Fruit fly (Drosophila melanogaster) whole organism: ENCODE results near the gene rt.
A peak's percentile ranks its signal among the peaks of the same experiment; 100 is the strongest.
"Not testable (repeated sequence)": the region's sequence is repeated elsewhere in the genome, so short reads cannot be mapped to it uniquely, and the experiment has no call there.

Source experiments
- CG8478 ChIP-seq: fragments of >200 bp; optimal IDR thresholded peaks from 2 replicates; lab custom pipeline; 2018; ENCODE audit warnings: inconsistent platforms
- Dll ChIP-seq: fragments of >200 bp; optimal IDR thresholded peaks from 2 replicates; lab custom pipeline; 2017
- EcR ChIP-seq, 2 experiments: fragments of >200 bp; optimal IDR thresholded peaks; 2 replicates each; lab custom pipeline; 2017; ENCODE audit warnings: missing biosample characterization in 2 of 2, missing genetic modification characterization in 2 of 2, missing genetic modification reagents in 2 of 2
- pan ChIP-seq: fragments of >200 bp; optimal IDR thresholded peaks from 2 replicates; lab custom pipeline; 2017
- psq ChIP-seq: fragments of >200 bp; optimal IDR thresholded peaks from 2 replicates; lab custom pipeline; 2017
- usp ChIP-seq: fragments of >200 bp; optimal IDR thresholded peaks from 2 replicates; lab custom pipeline; 2017; ENCODE audit warnings: missing biosample characterization, missing genetic modification characterization, mixed read lengths

The rt gene

DNA sequence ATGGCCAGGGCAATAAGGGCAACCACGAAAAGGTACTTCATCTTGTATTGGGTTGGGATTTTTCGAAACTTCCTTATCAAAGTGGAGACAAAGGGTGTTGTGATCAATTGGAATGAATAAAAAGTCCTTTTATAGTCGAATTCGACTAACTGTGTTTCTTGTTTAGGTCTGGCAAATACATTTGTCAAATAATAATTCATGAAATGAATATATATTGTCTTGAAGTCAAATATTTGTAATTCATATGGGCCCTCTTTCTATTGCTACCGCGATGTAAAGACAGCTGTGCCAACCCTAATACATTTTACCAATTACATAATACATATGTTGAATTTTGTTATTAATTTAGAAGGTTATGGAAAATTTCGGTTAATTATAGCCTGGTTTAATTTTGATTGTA, 10.2 kb downstream of the rt start, which contains the start of gene CG33271:
Gene CG33271 (minus strand): TSS at position 101 of the 400 bp plus-strand sequence.
- TF ChIP-seq usp (GFP tag; lab: Kevin White, UChicago) (no peak), pan (no peak), Dll (lab: Kevin White, UChicago) (no peak), psq (lab: Kevin White, UChicago) (no peak), EcR (GFP tag; optimal IDR thresholded peaks at IDR 0.05; lab: Kevin White, UChicago) (no peak), CG8478 (lab: Kevin White, UChicago) (no peak)

DNA sequence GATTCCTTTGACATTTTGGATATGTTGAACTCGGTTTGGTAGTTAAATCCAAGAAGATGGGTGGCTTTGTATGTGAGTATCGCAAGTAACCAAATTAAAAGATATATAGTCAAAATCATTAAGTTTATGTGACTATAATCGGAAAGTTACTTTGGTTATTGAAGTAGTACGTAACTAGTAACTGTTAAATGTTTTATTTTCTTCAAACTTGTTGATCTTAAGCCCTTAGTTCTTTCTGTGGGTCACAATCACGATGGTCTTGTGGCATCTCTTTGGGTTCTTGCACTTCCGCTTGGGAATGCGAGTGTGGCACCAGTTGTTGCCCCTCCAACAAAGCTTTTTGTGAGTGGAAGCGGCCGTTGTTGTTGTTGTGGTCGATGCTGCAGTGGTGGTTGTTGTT, 10.6 kb downstream of the rt start, which contains the start of gene CG33489:
Gene CG33489 (minus strand): TSS at position 101 of the 400 bp plus-strand sequence.
- not testable (repeated sequence) for TF ChIP-seq EcR (GFP tag; optimal IDR thresholded peaks at IDR 0.05; lab: Kevin White, UChicago); psq (lab: Kevin White, UChicago); pan

DNA sequence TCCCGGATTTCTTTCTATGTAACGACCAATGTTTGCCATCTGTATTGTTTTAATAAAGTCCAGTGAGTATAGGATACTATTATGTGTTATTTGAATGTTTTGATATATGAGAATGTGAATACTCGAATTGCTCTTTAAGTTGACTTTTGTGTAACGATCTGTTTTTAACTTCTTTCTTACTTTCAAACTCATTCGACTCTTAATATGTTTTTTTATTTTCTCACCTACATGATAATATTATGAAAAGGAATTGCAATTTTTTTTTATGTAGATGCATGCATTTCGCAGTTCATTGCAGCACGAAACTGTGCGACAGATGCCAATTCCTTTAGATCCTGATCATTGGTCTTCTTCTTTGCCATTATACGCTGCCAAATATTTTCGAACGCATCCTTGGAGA, 13.0 kb downstream of the rt start, which contains the start of gene CG33490:
Gene CG33490 (minus strand): TSS at position 101 of the 400 bp plus-strand sequence.
- TF ChIP-seq pan: no peak
- no peak for TF ChIP-seq CG8478 (lab: Kevin White, UChicago)
- TF ChIP-seq usp (GFP tag; lab: Kevin White, UChicago): no peak
- no peak for TF ChIP-seq psq (lab: Kevin White, UChicago)
- no peak for TF ChIP-seq EcR (GFP tag; optimal IDR thresholded peaks at IDR 0.05; lab: Kevin White, UChicago)
- TF ChIP-seq Dll (lab: Kevin White, UChicago): no peak

DNA sequence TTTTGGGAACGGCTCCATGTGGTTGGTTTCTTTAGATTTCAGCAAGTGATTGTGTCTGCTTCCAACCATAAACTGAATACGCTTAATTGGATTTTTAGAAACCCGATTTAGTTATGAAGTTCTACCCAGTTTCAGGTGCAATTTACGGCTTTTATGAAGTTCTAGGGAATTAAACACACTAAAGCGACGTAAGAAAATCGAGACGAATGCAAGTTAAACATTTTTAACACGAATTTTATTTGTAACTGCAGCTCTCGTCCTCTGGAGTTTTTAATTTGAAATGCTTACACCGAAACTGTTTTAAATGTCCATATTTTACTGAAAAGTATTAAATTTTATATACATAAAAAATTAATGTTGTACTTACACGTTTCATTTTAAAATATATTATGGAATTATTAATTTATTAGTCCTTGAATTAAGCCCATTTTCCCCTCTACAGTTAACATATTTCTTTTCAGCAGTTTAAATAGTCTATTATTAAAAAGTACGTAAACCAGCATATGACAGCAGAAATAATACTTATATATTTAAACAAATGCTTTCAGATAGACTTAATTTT, 23.5 kb downstream of the rt start, which contains the start of the genes CG46412 and CG33267:
Gene CG46412 (minus strand): TSS at position 101 of the 562 bp plus-strand sequence.
Gene CG33267 (plus strand): TSS at position 512 of the 562 bp plus-strand sequence.
- TF ChIP-seq Dll (lab: Kevin White, UChicago): no peak
- TF ChIP-seq EcR (GFP tag; optimal IDR thresholded peaks at IDR 0.05; lab: Kevin White, UChicago): no peak
- no peak for TF ChIP-seq psq (lab: Kevin White, UChicago)
- TF ChIP-seq usp (GFP tag; lab: Kevin White, UChicago): no peak
- no peak for TF ChIP-seq CG8478 (lab: Kevin White, UChicago)
- TF ChIP-seq pan: no peak

DNA sequence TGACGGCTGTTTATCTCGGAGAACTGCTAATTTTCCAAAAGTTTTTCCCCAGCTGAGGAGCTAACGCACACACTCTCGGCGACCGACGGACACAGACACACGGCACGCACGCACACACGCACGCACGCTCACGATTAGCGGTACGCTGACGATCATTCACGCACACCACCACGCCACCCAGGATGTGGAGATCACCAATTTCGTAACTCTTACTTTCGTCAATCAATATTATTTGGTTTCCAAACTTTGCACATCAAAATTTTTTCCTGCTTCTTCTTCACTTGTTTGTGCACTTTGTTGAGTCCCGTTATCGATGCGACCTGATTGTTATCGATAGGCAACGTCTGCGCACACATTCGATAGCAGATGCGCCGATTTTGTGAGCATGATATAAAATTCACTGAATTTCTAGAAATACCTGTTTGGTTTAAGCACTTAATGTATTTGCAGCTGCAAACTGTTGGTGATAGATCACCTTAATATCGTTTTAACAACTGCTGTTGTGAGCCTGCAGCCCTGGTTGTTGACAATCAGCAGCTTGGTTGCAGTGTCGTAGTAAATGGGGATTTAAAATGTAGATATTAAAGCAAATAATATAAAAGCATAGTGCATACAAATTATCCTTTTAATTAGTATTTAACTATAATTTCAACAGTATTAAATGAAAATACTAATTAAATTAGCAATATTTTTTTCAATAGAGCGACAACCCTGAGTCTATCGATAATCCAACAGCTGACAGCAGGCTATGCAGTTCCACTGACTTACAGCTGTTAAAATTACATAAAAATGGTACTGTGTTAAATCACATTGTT, 25.4 kb downstream of the rt start, which contains the start of the genes CG7394 and Mob2:
Gene CG7394 (plus strand): TSS at position 51 of the 815 bp plus-strand sequence.
Gene Mob2 (minus strand): TSS at position 288 of the 815 bp plus-strand sequence.
- TF ChIP-seq pan (no peak), psq (lab: Kevin White, UChicago) (no peak), usp (GFP tag; lab: Kevin White, UChicago) (no peak), CG8478 (lab: Kevin White, UChicago) (no peak), EcR (GFP tag; optimal IDR thresholded peaks at IDR 0.05; lab: Kevin White, UChicago) (no peak), Dll (lab: Kevin White, UChicago) (no peak)

DNA sequence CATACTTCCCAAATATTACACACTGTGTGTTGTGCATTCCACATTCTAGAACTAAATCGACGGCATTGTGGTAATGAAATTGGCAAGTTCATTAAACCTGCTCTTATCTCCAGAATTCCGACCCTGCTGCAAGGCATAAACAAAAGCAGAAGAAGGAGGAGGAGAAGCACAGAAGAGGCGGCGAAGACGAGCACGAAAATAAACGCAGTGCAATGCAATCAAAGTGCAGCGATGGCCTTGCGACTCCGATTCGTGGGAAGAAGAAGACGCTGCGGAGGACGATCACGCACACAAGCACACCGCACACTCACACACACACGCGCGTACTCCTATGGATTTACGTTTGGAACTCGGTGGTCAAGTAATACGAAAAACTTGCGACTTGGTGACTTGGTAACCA, 26.7 kb downstream of the rt start:
- TF ChIP-seq psq (lab: Kevin White, UChicago) (no peak), EcR (GFP tag; optimal IDR thresholded peaks at IDR 0.05; lab: Kevin White, UChicago) (peak; percentile 58 to 74)

DNA sequence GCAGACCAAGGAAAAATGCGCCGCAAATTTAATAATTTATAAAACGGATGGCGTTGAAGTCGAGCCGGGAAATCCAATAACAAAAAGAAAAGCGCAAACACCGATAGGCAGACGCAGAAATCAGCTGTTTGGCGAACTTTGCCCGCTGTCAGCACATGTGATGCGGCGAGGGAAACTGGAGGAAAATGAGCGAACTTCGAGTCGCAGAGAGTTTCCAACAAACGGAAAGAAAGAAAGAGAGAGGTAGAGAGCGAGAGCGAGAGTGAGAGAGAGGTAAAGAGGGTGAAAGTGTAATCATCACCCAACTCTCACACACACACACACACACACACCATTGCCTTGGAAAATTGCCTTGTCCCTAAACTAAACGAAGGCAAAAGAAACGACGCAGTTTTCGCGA, 30.4 kb downstream of the rt start:
- no peak for TF ChIP-seq usp (GFP tag; lab: Kevin White, UChicago)
- no peak for TF ChIP-seq CG8478 (lab: Kevin White, UChicago)
- TF ChIP-seq EcR (GFP tag; optimal IDR thresholded peaks at IDR 0.05; lab: Kevin White, UChicago): no peak
- TF ChIP-seq psq (lab: Kevin White, UChicago): no peak
- TF ChIP-seq pan: no peak
- TF ChIP-seq Dll (lab: Kevin White, UChicago): no peak

DNA sequence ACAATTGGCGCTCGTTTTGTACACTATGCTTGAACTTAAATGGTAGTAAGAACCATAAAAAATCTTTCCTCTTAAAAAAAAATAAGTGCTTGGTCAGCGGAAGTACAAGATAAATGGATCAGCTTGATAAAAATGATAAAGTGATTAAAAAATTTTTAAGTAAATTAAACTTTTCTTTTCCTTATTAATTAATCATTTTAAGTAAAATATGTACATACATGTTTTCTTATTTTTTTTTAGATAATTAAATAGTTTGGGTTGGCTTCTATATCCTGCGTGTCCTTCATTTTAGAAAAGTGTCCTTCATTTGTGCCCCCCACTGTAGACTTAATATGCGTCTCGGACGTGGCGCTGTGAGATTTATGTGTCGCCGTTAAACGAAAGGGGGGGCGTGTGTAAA, 30.9 kb downstream of the rt start:
- TF ChIP-seq Dll (lab: Kevin White, UChicago) (no peak), CG8478 (lab: Kevin White, UChicago) (no peak), EcR (GFP tag; optimal IDR thresholded peaks at IDR 0.05; lab: Kevin White, UChicago) (no peak), pan (no peak), psq (lab: Kevin White, UChicago) (no peak), usp (GFP tag; lab: Kevin White, UChicago) (no peak)

DNA sequence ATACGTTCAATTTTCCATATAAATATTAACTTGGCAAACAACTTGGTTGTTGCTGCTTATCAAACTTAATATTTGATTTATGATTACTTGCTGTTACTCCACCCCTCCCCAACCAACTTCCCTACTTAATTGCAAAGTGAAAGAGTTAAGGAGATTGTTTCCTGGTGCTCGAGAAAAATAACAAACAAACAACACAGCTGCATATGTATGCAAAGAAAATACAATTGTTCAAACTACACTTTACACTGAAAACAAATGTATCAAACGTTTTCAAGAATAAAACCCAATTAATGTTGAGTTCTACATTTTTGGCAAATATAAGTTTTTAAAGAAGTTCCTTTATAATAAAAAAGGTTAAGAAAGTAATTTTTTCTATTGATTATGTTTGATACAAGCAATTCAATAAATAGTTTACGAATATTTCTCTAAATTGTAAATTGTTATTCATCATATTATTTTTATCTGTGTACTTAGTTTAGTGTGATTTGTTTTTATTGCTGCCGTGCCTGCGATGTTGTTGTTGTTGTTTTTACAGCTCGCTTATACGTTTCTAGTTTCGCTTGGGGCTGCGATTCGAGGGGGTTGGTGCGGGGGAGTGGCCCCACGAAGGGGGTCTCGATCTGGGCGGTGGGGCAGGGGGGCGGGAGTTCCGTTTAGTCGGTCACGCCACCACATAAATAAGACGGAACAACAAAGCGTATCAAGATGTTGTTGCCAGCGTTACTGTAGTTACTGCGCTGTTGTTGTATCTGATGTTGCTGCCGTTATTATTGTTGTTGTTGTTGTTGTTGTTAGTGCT, 31.7 kb downstream of the rt start:
- TF ChIP-seq pan (no peak), EcR (GFP tag; optimal IDR thresholded peaks at IDR 0.05; lab: Kevin White, UChicago) (no peak), Dll (lab: Kevin White, UChicago) (no peak), usp (GFP tag; lab: Kevin White, UChicago) (no peak), CG8478 (lab: Kevin White, UChicago) (no peak), psq (lab: Kevin White, UChicago) (no peak)

DNA sequence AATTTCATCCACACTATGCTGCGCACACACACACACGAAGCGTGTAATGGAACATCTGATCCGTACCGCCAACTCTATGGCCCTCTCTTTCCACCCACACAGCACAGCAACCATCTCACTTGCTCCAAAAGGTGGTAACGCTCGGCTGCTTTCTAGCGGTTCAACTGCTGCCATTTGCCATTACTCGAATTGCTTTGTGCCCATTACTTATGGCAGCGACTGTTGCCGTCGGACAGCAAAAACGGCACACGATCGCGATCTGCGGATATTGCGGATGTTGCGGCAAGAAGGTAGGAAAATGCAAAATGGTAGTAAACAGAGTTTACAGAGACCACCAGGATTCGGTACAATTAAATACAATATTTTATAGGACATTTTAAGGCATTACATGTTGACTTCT, 32.8 kb downstream of the rt start:
- TF ChIP-seq psq (lab: Kevin White, UChicago) (no peak), EcR (GFP tag; optimal IDR thresholded peaks at IDR 0.05; lab: Kevin White, UChicago) (no peak), usp (GFP tag; lab: Kevin White, UChicago) (no peak), pan (no peak), Dll (lab: Kevin White, UChicago) (no peak)

DNA sequence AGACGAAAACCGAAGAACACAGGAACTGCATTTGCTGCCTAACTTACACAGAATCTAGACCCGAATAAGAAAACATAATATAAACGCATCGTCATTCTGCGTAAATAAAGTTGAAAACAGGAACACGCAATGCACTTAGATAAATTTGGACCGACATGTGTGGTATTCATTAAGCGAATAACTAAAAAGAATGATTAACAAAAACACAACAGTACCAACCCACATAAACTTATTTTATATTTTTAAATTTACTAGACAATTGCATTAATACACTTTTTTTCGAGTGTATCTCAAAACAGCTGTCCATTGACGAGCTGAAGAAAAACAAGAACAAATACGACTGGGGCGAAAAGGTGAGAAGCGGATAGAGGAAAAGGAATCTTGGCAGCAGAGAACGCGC, 33.2 kb downstream of the rt start:
- no peak for TF ChIP-seq usp (GFP tag; lab: Kevin White, UChicago)
- no peak for TF ChIP-seq psq (lab: Kevin White, UChicago)
